Worm (Caenorhabditis elegans) whole organism, L2 larva: ENCODE results near the gene nra-1.

Experiments
- C34F6.9 ChIP-seq: fragments of 150-350 bp; optimal IDR thresholded peaks from 2 replicates; lab custom pipeline; 2014; ENCODE audit warnings: missing biosample characterization, missing genetic modification characterization
- F13H6.1 ChIP-seq: sonication (generic microtip); optimal IDR thresholded peaks from 2 replicates; lab custom pipeline; 2016; ENCODE audit warnings: missing genetic modification characterization, missing compliant biosample characterization
- R02D3.7 ChIP-seq: fragments of 150-350 bp; optimal IDR thresholded peaks from 2 replicates; lab custom pipeline; 2014; ENCODE audit warnings: missing biosample characterization, missing genetic modification characterization
- Y55F3AM.14 ChIP-seq: fragments of 200-800 bp; sonication (Bioruptor generic); optimal IDR thresholded peaks from 2 replicates; lab custom pipeline; 2018; ENCODE audit warnings: mild to moderate bottlenecking, missing genetic modification characterization, missing compliant biosample characterization
- ZK546.5 ChIP-seq: sonication (generic microtip); optimal IDR thresholded peaks from 2 replicates; lab custom pipeline; 2017; ENCODE audit warnings: missing biosample characterization, missing genetic modification characterization
- alr-1 ChIP-seq: fragments of 150-350 bp; optimal IDR thresholded peaks from 2 replicates; lab custom pipeline; 2014; ENCODE audit warnings: missing biosample characterization, missing genetic modification characterization
- aly-2 ChIP-seq: fragments of 150-350 bp; optimal IDR thresholded peaks from 2 replicates; lab custom pipeline; 2014; ENCODE audit warnings: missing biosample characterization, missing genetic modification characterization
- ama-1 ChIP-seq: fragments of 150-350 bp; optimal IDR thresholded peaks from 2 replicates; lab custom pipeline; 2018; ENCODE audit warnings: inconsistent platforms
- blmp-1 ChIP-seq: sonication (generic microtip); optimal IDR thresholded peaks from 2 replicates; lab custom pipeline; 2017; ENCODE audit warnings: missing genetic modification characterization, mild to moderate bottlenecking, missing compliant biosample characterization, antibody characterized with exemption, moderate library complexity; ENCODE audit not compliant: insufficient read depth
- ceh-16 ChIP-seq: fragments of 150-350 bp; optimal IDR thresholded peaks from 2 replicates; lab custom pipeline; 2014; ENCODE audit warnings: missing biosample characterization, missing genetic modification characterization
- ceh-82 ChIP-seq: fragments of 150-350 bp; optimal IDR thresholded peaks from 2 replicates; lab custom pipeline; 2014; ENCODE audit warnings: missing biosample characterization, missing genetic modification characterization
- crh-2 ChIP-seq: sonication (generic microtip); optimal IDR thresholded peaks from 2 replicates; lab custom pipeline; 2017; ENCODE audit warnings: missing biosample characterization, missing genetic modification characterization
- dmd-4 ChIP-seq: sonication (generic microtip); optimal IDR thresholded peaks from 2 replicates; lab custom pipeline; 2017; ENCODE audit warnings: missing biosample characterization, missing genetic modification characterization
- egl-27 ChIP-seq: sonication (generic microtip); optimal IDR thresholded peaks from 3 replicates; lab custom pipeline; 2017; ENCODE audit warnings: missing biosample characterization, missing genetic modification reagents, missing genetic modification characterization
- elt-1 ChIP-seq: fragments of 150-350 bp; optimal IDR thresholded peaks from 2 replicates; lab custom pipeline; 2014; ENCODE audit warnings: missing biosample characterization, missing genetic modification characterization
- elt-3 ChIP-seq: sonication (generic microtip); optimal IDR thresholded peaks from 2 replicates; lab custom pipeline; 2017; ENCODE audit warnings: missing biosample characterization, missing genetic modification characterization
- fos-1 ChIP-seq: fragments of 150-350 bp; optimal IDR thresholded peaks from 2 replicates; lab custom pipeline; 2014; ENCODE audit warnings: missing biosample characterization, missing genetic modification characterization
- gmeb-1 ChIP-seq: fragments of 150-350 bp; optimal IDR thresholded peaks from 2 replicates; lab custom pipeline; 2014; ENCODE audit warnings: missing biosample characterization, missing genetic modification characterization
- lin-11 ChIP-seq: fragments of 150-350 bp; sonication (generic microtip); optimal IDR thresholded peaks from 2 replicates; lab custom pipeline; 2014; ENCODE audit warnings: missing biosample characterization, missing genetic modification characterization, inconsistent platforms, mixed read lengths
- lin-13 ChIP-seq: fragments of 150-350 bp; optimal IDR thresholded peaks from 2 replicates; lab custom pipeline; 2014; ENCODE audit warnings: missing biosample characterization, missing genetic modification reagents, missing genetic modification characterization
- lin-39 ChIP-seq: fragments of 150-350 bp; optimal IDR thresholded peaks from 2 replicates; lab custom pipeline; 2014; ENCODE audit warnings: missing biosample characterization, missing genetic modification reagents, missing genetic modification characterization
- lsy-2 ChIP-seq, 2 experiments: fragments of 150-350 bp in 1 of 2; sonication (generic microtip) in 1 of 2; optimal IDR thresholded peaks; 2 replicates each; lab custom pipeline; 2014 to 2017; ENCODE audit warnings: missing biosample characterization in 2 of 2, missing genetic modification characterization in 2 of 2
- mab-5 ChIP-seq: fragments of 150-350 bp; optimal IDR thresholded peaks from 2 replicates; lab custom pipeline; 2014; ENCODE audit warnings: missing biosample characterization, missing genetic modification characterization
- mbf-1 ChIP-seq: sonication (generic microtip); optimal IDR thresholded peaks from 2 replicates; lab custom pipeline; 2017; ENCODE audit warnings: missing biosample characterization, missing genetic modification characterization
- mdl-1 ChIP-seq, 2 experiments: fragments of 150-350 bp in 1 of 2; sonication (generic microtip) in 1 of 2; optimal IDR thresholded peaks; 2 replicates each; lab custom pipeline; 2017; ENCODE audit warnings: missing biosample characterization in 2 of 2, missing genetic modification characterization in 2 of 2
- nhr-10 ChIP-seq: sonication (generic microtip); optimal IDR thresholded peaks from 2 replicates; lab custom pipeline; 2017; ENCODE audit warnings: missing biosample characterization, missing genetic modification characterization
- nhr-11 ChIP-seq: fragments of 150-350 bp; optimal IDR thresholded peaks from 2 replicates; lab custom pipeline; 2014; ENCODE audit warnings: missing biosample characterization, missing genetic modification characterization
- nhr-12 ChIP-seq: fragments of 150-350 bp; optimal IDR thresholded peaks from 2 replicates; lab custom pipeline; 2014; ENCODE audit warnings: missing biosample characterization, missing genetic modification characterization
- nhr-129 ChIP-seq: fragments of 150-350 bp; optimal IDR thresholded peaks from 2 replicates; lab custom pipeline; 2014; ENCODE audit warnings: missing biosample characterization, missing genetic modification characterization
- nhr-21 ChIP-seq: fragments of 150-350 bp; optimal IDR thresholded peaks from 2 replicates; lab custom pipeline; 2014; ENCODE audit warnings: missing biosample characterization, missing genetic modification characterization
- nhr-23 ChIP-seq: fragments of 150-350 bp; optimal IDR thresholded peaks from 2 replicates; lab custom pipeline; 2014; ENCODE audit warnings: missing biosample characterization, missing genetic modification reagents, missing genetic modification characterization
- nhr-237 ChIP-seq: fragments of 150-350 bp; optimal IDR thresholded peaks from 2 replicates; lab custom pipeline; 2014; ENCODE audit warnings: missing biosample characterization, missing genetic modification characterization
- nhr-25 ChIP-seq: fragments of 150-350 bp; sonication (generic microtip); optimal IDR thresholded peaks from 3 replicates; lab custom pipeline; 2014; ENCODE audit warnings: missing biosample characterization, missing genetic modification characterization
- nhr-6 ChIP-seq: fragments of 150-350 bp; optimal IDR thresholded peaks from 2 replicates; lab custom pipeline; 2014; ENCODE audit warnings: missing biosample characterization, missing genetic modification characterization
- nhr-77 ChIP-seq: fragments of 150-350 bp; optimal IDR thresholded peaks from 2 replicates; lab custom pipeline; 2014; ENCODE audit warnings: missing biosample characterization, missing genetic modification characterization
- peb-1 ChIP-seq: fragments of 150-350 bp; optimal IDR thresholded peaks from 2 replicates; lab custom pipeline; 2014; ENCODE audit warnings: missing biosample characterization, missing genetic modification characterization
- sem-4 ChIP-seq: fragments of 150-350 bp; optimal IDR thresholded peaks from 2 replicates; lab custom pipeline; 2014; ENCODE audit warnings: missing biosample characterization, missing genetic modification reagents, missing genetic modification characterization
- skn-1 ChIP-seq: sonication (generic microtip); optimal IDR thresholded peaks from 2 replicates; lab custom pipeline; 2017; ENCODE audit warnings: missing biosample characterization, missing genetic modification characterization
- sma-3 ChIP-seq: sonication (generic microtip); optimal IDR thresholded peaks from 2 replicates; lab custom pipeline; 2016; ENCODE audit warnings: missing genetic modification reagents, missing genetic modification characterization, missing compliant biosample characterization
- sma-9 ChIP-seq, 2 experiments: fragments of 150-350 bp in 1 of 2; sonication (generic microtip) in 1 of 2; optimal IDR thresholded peaks; 2 replicates each; lab custom pipeline; 2014 to 2016; ENCODE audit warnings: missing genetic modification characterization in 2 of 2, mild to moderate bottlenecking in 1 of 2, missing biosample characterization in 1 of 2, missing compliant biosample characterization in 1 of 2, missing genetic modification reagents in 1 of 2, moderate library complexity in 1 of 2
- snpc-4 ChIP-seq: fragments of 150-350 bp; optimal IDR thresholded peaks from 2 replicates; lab custom pipeline; 2014; ENCODE audit warnings: missing biosample characterization, missing genetic modification characterization
- unc-39 ChIP-seq: fragments of 150-350 bp; optimal IDR thresholded peaks from 2 replicates; lab custom pipeline; 2014; ENCODE audit warnings: missing biosample characterization, missing genetic modification characterization
- unc-55 ChIP-seq: fragments of 150-350 bp; sonication (generic microtip); optimal IDR thresholded peaks from 3 replicates; lab custom pipeline; 2014; ENCODE audit warnings: missing biosample characterization, missing genetic modification reagents, missing genetic modification characterization
- unc-62 ChIP-seq: fragments of 150-350 bp; optimal IDR thresholded peaks from 2 replicates; lab custom pipeline; 2014; ENCODE audit warnings: missing biosample characterization, missing genetic modification reagents, missing genetic modification characterization
- zag-1 ChIP-seq: fragments of 150-350 bp; optimal IDR thresholded peaks from 2 replicates; lab custom pipeline; 2014; ENCODE audit warnings: missing biosample characterization, missing genetic modification characterization
- ztf-1 ChIP-seq: fragments of 200-800 bp; sonication (Bioruptor generic); conservative IDR thresholded peaks from 2 replicates; pipeline ENCODE4 v1.3.6; 2022; ENCODE audit warnings: missing genetic modification characterization, missing compliant biosample characterization
- ztf-11 ChIP-seq: sonication (generic microtip); optimal IDR thresholded peaks from 2 replicates; lab custom pipeline; 2017; ENCODE audit warnings: missing biosample characterization, missing genetic modification characterization
- ztf-4 ChIP-seq: fragments of 150-350 bp; optimal IDR thresholded peaks from 2 replicates; lab custom pipeline; 2014; ENCODE audit warnings: missing biosample characterization, missing genetic modification characterization

Gene nra-1

DNA sequence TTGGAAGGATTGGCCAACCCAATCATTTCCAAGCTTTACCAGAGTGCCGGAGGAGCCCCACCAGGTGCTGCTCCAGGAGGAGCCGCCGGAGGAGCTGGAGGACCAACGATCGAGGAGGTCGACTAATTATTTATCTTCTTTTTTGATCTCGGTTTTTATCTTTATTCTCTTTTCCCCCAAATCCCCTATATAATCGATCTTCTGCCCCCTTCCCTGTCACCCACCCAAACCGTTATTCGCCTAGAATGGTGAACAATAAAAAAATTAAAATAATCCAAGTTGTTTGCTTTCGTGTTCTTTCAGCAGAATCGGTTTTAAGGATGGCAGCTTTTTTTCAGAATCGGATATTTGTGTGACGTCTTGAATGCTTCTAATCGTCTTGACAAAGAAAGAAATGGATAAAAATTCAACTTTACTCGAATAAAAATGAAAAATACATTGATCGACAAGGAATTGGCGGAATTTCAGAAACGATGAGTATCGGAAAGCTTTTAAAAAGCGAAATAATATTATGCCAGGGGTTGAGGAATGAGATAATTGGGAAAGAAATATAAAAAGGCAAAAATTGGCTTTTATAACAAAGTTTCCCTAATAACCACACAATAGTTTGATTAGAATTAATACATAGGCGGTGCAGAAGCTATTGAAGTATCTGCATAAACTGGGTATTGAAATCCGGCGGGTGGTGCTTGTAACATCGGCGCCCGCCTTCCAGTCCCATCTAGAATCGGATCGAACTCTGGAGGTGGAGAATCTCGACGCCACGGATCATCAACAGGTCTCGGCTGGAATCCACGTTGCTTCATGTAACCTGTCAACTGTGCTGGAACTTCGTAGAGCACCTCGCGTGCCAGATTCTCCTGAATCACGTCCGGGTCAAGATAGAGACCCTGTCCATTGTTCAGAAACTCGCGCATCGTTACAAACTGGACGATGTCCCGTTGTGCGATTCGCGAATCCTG, 2.7 kb downstream of the nra-1 start:
- TF ChIP-seq lin-11 (tag; lab: Kevin White, UChicago) (no peak), nhr-12 (tag; lab: Kevin White, UChicago) (no peak), C34F6.9 (peak; percentile 77), elt-1 (tag; lab: Kevin White, UChicago) (no peak), mbf-1 (tag; lab: Kevin White, UChicago) (peak; percentile 24), nhr-6 (peak; percentile 64), R02D3.7 (tag; lab: Kevin White, UChicago) (no peak), lin-13 (GFP tag; lab: Kevin White, UChicago) (peak; percentile 82), unc-62 (GFP tag; lab: Kevin White, UChicago) (peak; percentile 17), ZK546.5 (no peak), elt-3 (tag; lab: Kevin White, UChicago) (no peak), Y55F3AM.14 (GFP tag; lab: Kevin White, UChicago) (peak; percentile 71), mab-5 (tag; lab: Kevin White, UChicago) (no peak), ceh-16 (no peak), lin-39 (tag; lab: Kevin White, UChicago) (no peak), nhr-237 (tag; lab: Kevin White, UChicago) (no peak), nhr-11 (tag; lab: Kevin White, UChicago) (peak; percentile 71), skn-1 (tag; lab: Kevin White, UChicago) (peak; percentile 74), nhr-25 (tag; lab: Kevin White, UChicago) (peak; percentile 26), unc-39 (tag; lab: Kevin White, UChicago) (no peak), aly-2 (tag; lab: Kevin White, UChicago) (no peak), sem-4 (tag; lab: Kevin White, UChicago) (peak; percentile 66), peb-1 (no peak), blmp-1 (tag; lab: Kevin White, UChicago) (no peak), ztf-4 (tag; lab: Kevin White, UChicago) (peak; percentile 95), ama-1 (lab: Kevin White, UChicago) (peak; percentile 99), nhr-77 (tag; lab: Kevin White, UChicago) (no peak), sma-9 (GFP tag; optimal IDR thresholded peaks at IDR 0.05; lab: Kevin White, UChicago) (peak; percentile 52), sma-9 (tag; optimal IDR thresholded peaks at IDR 0.05; lab: Kevin White, UChicago) (no peak), ztf-11 (no peak), dmd-4 (no peak), gmeb-1 (peak; percentile 74), fos-1 (tag; lab: Kevin White, UChicago) (peak; percentile 31), snpc-4 (peak; percentile 38), F13H6.1 (peak; percentile 29), egl-27 (tag; lab: Kevin White, UChicago) (no peak), nhr-21 (tag; lab: Kevin White, UChicago) (no peak), mdl-1 (tag; optimal IDR thresholded peaks at IDR 0.05; lab: Kevin White, UChicago) (no peak), lsy-2 (tag; optimal IDR thresholded peaks at IDR 0.05; lab: Kevin White, UChicago) (peak; percentile 14 to 87), crh-2 (peak; percentile 93), nhr-10 (tag; lab: Kevin White, UChicago) (no peak), alr-1 (tag; lab: Kevin White, UChicago) (no peak), ztf-1 (peak; percentile 90; the same call in 1 of the 2 replicates), zag-1 (tag; lab: Kevin White, UChicago) (no peak), nhr-129 (peak; percentile 69), sma-3 (GFP tag; lab: Kevin White, UChicago) (peak; percentile 30), ceh-82 (tag; lab: Kevin White, UChicago) (no peak), nhr-23 (tag; lab: Kevin White, UChicago) (no peak), unc-55 (GFP tag; lab: Kevin White, UChicago) (no peak)
- TF ChIP-seq, all 48 proteins: peak for 22
